Fruit fly (Drosophila melanogaster) whole organism, embryonic: Measurements from ENCODE around the gene galene.

Experiments
- Aef1 ChIP-seq: fragments of 200-800 bp; sonication (Bioruptor generic); IDR thresholded peaks from 3 replicates; pipeline ENCODE4 v1.3.6; 2022; ENCODE audit warnings: missing biosample characterization, missing genetic modification characterization
- Blimp-1 ChIP-seq: fragments of 200-800 bp; sonication (Bioruptor generic); optimal IDR thresholded peaks from 3 replicates; lab custom pipeline; 2018; ENCODE audit warnings: missing biosample characterization, missing genetic modification characterization, mild to moderate bottlenecking, moderate library complexity, missing genetic modification reagents
- CG12071 ChIP-seq: fragments of 200-800 bp; sonication (Bioruptor generic); optimal IDR thresholded peaks from 3 replicates; lab custom pipeline; 2018; ENCODE audit warnings: missing biosample characterization, mild to moderate bottlenecking, missing genetic modification characterization
- CG12104 ChIP-seq: fragments of 200-800 bp; sonication (Bioruptor generic); optimal IDR thresholded peaks from 3 replicates; lab custom pipeline; 2016; ENCODE audit warnings: missing biosample characterization, missing genetic modification characterization
- CG12942 ChIP-seq: fragments of 200-800 bp; sonication (Bioruptor generic); optimal IDR thresholded peaks from 3 replicates; lab custom pipeline; 2016; ENCODE audit warnings: missing biosample characterization, missing genetic modification characterization
- CG13296 ChIP-seq: fragments of 200-800 bp; sonication (Bioruptor generic); optimal IDR thresholded peaks from 3 replicates; lab custom pipeline; 2018; ENCODE audit warnings: missing biosample characterization, mild to moderate bottlenecking, missing genetic modification characterization
- CG13424 ChIP-seq: fragments of 200-800 bp; sonication (Bioruptor generic); optimal IDR thresholded peaks from 2 replicates; lab custom pipeline; 2019; ENCODE audit warnings: missing biosample characterization, mild to moderate bottlenecking, missing genetic modification characterization, moderate library complexity
- CG14014 ChIP-seq: fragments of 200-800 bp; sonication (Bioruptor generic); IDR thresholded peaks from 2 replicates; pipeline ENCODE4 v1.3.6; 2022; ENCODE audit warnings: missing biosample characterization, missing genetic modification characterization
- CG14965 ChIP-seq: fragments of 200-800 bp; sonication (Bioruptor generic); optimal IDR thresholded peaks from 2 replicates; lab custom pipeline; 2016; ENCODE audit warnings: missing biosample characterization, missing genetic modification characterization, borderline replicate concordance
- CG15269 ChIP-seq: fragments of 200-800 bp; sonication (Bioruptor generic); optimal IDR thresholded peaks from 2 replicates; lab custom pipeline; 2018; ENCODE audit warnings: missing biosample characterization, mild to moderate bottlenecking, missing genetic modification characterization, moderate library complexity
- CG16779 ChIP-seq: fragments of 200-800 bp; sonication (Bioruptor generic); IDR thresholded peaks from 2 replicates; pipeline ENCODE4 v1.3.6; 2022; ENCODE audit warnings: missing biosample characterization, missing genetic modification characterization
- CG16863 ChIP-seq: fragments of 200-800 bp; sonication (Bioruptor generic); optimal IDR thresholded peaks from 3 replicates; lab custom pipeline; 2016; ENCODE audit warnings: missing biosample characterization, missing genetic modification characterization
- CG17359 ChIP-seq: fragments of 200-800 bp; sonication (Bioruptor generic); optimal IDR thresholded peaks from 3 replicates; lab custom pipeline; 2018; ENCODE audit warnings: missing biosample characterization, mild to moderate bottlenecking, missing genetic modification characterization, moderate library complexity
- CG31441 ChIP-seq: fragments of 200-800 bp; sonication (Bioruptor generic); IDR thresholded peaks from 2 replicates; pipeline ENCODE4 v1.3.6; 2022; ENCODE audit warnings: missing biosample characterization, missing genetic modification characterization
- CG7271 ChIP-seq: fragments of 200-800 bp; sonication (Bioruptor generic); optimal IDR thresholded peaks from 2 replicates; lab custom pipeline; 2018; ENCODE audit warnings: missing biosample characterization, mild to moderate bottlenecking, missing genetic modification characterization, moderate library complexity
- CG7372 ChIP-seq: fragments of 200-800 bp; sonication (Bioruptor generic); IDR thresholded peaks from 2 replicates; pipeline ENCODE4 v1.3.6; 2022; ENCODE audit warnings: missing biosample characterization, missing genetic modification characterization
- CG7839 ChIP-seq: fragments of 200-800 bp; sonication (Bioruptor generic); optimal IDR thresholded peaks from 3 replicates; lab custom pipeline; 2018; ENCODE audit warnings: missing biosample characterization, mild to moderate bottlenecking, missing genetic modification characterization, moderate library complexity
- CoRest ChIP-seq: fragments of 200-800 bp; sonication (Bioruptor generic); optimal IDR thresholded peaks from 3 replicates; lab custom pipeline; 2018; ENCODE audit warnings: missing biosample characterization, mild to moderate bottlenecking, missing genetic modification characterization, moderate library complexity
- D19A ChIP-seq: fragments of 200-800 bp; optimal IDR thresholded peaks from 3 replicates; lab custom pipeline; 2019; ENCODE audit warnings: missing biosample characterization, mild to moderate bottlenecking, missing genetic modification characterization, moderate library complexity
- Doc2 ChIP-seq: fragments of 200-800 bp; sonication (Bioruptor generic); IDR thresholded peaks from 2 replicates; pipeline ENCODE4 v1.3.6; 2022; ENCODE audit warnings: missing biosample characterization, missing genetic modification characterization
- Doc3 ChIP-seq: fragments of 200-800 bp; sonication (Bioruptor generic); IDR thresholded peaks from 3 replicates; pipeline ENCODE4 v1.3.6; 2022; ENCODE audit warnings: missing biosample characterization, missing genetic modification characterization; ENCODE audit not compliant: partially characterized antibody
- Fer1 ChIP-seq: fragments of 200-800 bp; sonication (Bioruptor generic); optimal IDR thresholded peaks from 2 replicates; lab custom pipeline; 2017; ENCODE audit warnings: missing biosample characterization, mild to moderate bottlenecking, missing genetic modification characterization
- Fer3 ChIP-seq: fragments of 200-800 bp; sonication (Bioruptor generic); optimal IDR thresholded peaks from 2 replicates; lab custom pipeline; 2018; ENCODE audit warnings: missing biosample characterization, mild to moderate bottlenecking, missing genetic modification characterization, moderate library complexity
- Hand ChIP-seq: fragments of 200-800 bp; sonication (Bioruptor generic); optimal IDR thresholded peaks from 2 replicates; lab custom pipeline; 2017; ENCODE audit warnings: mild to moderate bottlenecking, missing biosample characterization, missing genetic modification reagents, missing genetic modification characterization
- Hr51 ChIP-seq, 2 experiments: fragments of 200-800 bp; sonication (Bioruptor generic); optimal IDR thresholded peaks; 2 replicates in 1 of 2; 3 replicates in 1 of 2; lab custom pipeline; 2016 to 2018; ENCODE audit warnings: missing biosample characterization in 2 of 2, missing genetic modification characterization in 2 of 2, mild to moderate bottlenecking in 1 of 2, moderate library complexity in 1 of 2
- Meics ChIP-seq: fragments of 200-800 bp; sonication (Bioruptor generic); optimal IDR thresholded peaks from 2 replicates; lab custom pipeline; 2017; ENCODE audit warnings: missing biosample characterization, mild to moderate bottlenecking, missing genetic modification characterization
- Nf-YB ChIP-seq: fragments of 200-800 bp; sonication (Bioruptor generic); optimal IDR thresholded peaks from 3 replicates; lab custom pipeline; 2019; ENCODE audit warnings: missing biosample characterization, mild to moderate bottlenecking, missing genetic modification characterization, moderate library complexity
- Nf-YC ChIP-seq: fragments of 200-800 bp; optimal IDR thresholded peaks from 3 replicates; lab custom pipeline; 2019; ENCODE audit warnings: missing biosample characterization, mild to moderate bottlenecking, missing genetic modification characterization, moderate library complexity
- Pdp1 ChIP-seq, 2 experiments: fragments of 200-800 bp; sonication (Bioruptor generic); optimal IDR thresholded peaks; 3 replicates each; lab custom pipeline; 2016; ENCODE audit warnings: missing biosample characterization in 2 of 2, missing genetic modification characterization in 2 of 2, mild to moderate bottlenecking in 1 of 2, moderate library complexity in 1 of 2
- Ssrp ChIP-seq: fragments of 200-800 bp; sonication (Bioruptor generic); optimal IDR thresholded peaks from 2 replicates; lab custom pipeline; 2018; ENCODE audit warnings: missing biosample characterization, mild to moderate bottlenecking, missing genetic modification characterization, moderate library complexity
- Trl ChIP-seq, 3 experiments: fragments of >200 bp in 2 of 3; fragments of 200-800 bp in 1 of 3; sonication (Bioruptor generic) in 1 of 3; optimal IDR thresholded peaks; 2 replicates in 1 of 3; 3 replicates in 2 of 3; lab custom pipeline; 2016 to 2017; ENCODE audit warnings: missing biosample characterization in 1 of 3, missing genetic modification characterization in 1 of 3
- Vsx1 ChIP-seq: fragments of 200-800 bp; sonication (Bioruptor generic); optimal IDR thresholded peaks from 2 replicates; lab custom pipeline; 2017; ENCODE audit warnings: missing biosample characterization, mild to moderate bottlenecking, missing genetic modification characterization, missing genetic modification reagents
- YL-1 ChIP-seq: fragments of 200-800 bp; sonication (Bioruptor generic); optimal IDR thresholded peaks from 3 replicates; lab custom pipeline; 2017; ENCODE audit warnings: missing biosample characterization, mild to moderate bottlenecking, missing genetic modification characterization
- ab ChIP-seq: fragments of 200-800 bp; sonication (Bioruptor generic); optimal IDR thresholded peaks from 2 replicates; lab custom pipeline; 2016; ENCODE audit warnings: missing biosample characterization, missing genetic modification characterization
- aop ChIP-seq: fragments of 200-800 bp; sonication (Bioruptor generic); IDR thresholded peaks from 2 replicates; pipeline ENCODE4 v1.3.6; 2022; ENCODE audit warnings: missing biosample characterization, missing genetic modification characterization
- croc ChIP-seq: fragments of 200-800 bp; sonication (Bioruptor generic); conservative IDR thresholded peaks from 3 replicates; pipeline ENCODE4 v1.3.6; 2022; ENCODE audit warnings: missing biosample characterization, missing genetic modification characterization
- disco-r ChIP-seq: fragments of 200-800 bp; sonication (Bioruptor generic); optimal IDR thresholded peaks from 2 replicates; lab custom pipeline; 2016; ENCODE audit warnings: missing biosample characterization, missing genetic modification characterization
- dmrt99B ChIP-seq: fragments of 200-800 bp; sonication (Bioruptor generic); optimal IDR thresholded peaks from 2 replicates; lab custom pipeline; 2018; ENCODE audit warnings: missing biosample characterization, mild to moderate bottlenecking, missing genetic modification characterization, moderate library complexity
- fd96Cb ChIP-seq: fragments of 200-800 bp; sonication (Bioruptor generic); optimal IDR thresholded peaks from 2 replicates; lab custom pipeline; 2018; ENCODE audit warnings: missing biosample characterization, mild to moderate bottlenecking, missing genetic modification characterization, moderate library complexity
- gce ChIP-seq: fragments of 200-800 bp; sonication (Bioruptor generic); IDR thresholded peaks from 3 replicates; pipeline ENCODE4 v1.3.6; 2022; ENCODE audit warnings: missing biosample characterization, missing genetic modification characterization
- ham ChIP-seq: fragments of 200-800 bp; sonication (Bioruptor generic); IDR thresholded peaks from 2 replicates; pipeline ENCODE4 v1.3.6; 2022; ENCODE audit warnings: missing biosample characterization, missing genetic modification characterization
- lab ChIP-seq: fragments of 200-800 bp; sonication (Bioruptor generic); optimal IDR thresholded peaks from 3 replicates; lab custom pipeline; 2017; ENCODE audit warnings: missing biosample characterization, missing genetic modification characterization, mild to moderate bottlenecking, moderate library complexity, missing genetic modification reagents
- pan ChIP-seq, 4 experiments: fragments of >200 bp in 3 of 4; fragments of 200-800 bp in 1 of 4; sonication (Bioruptor generic) in 1 of 4; optimal IDR thresholded peaks in 3 of 4; IDR thresholded peaks in 1 of 4; 2 replicates each; pipeline versions ENCODE4 v1.3.6 to Lab custom; 2017 to 2022; ENCODE audit warnings: missing biosample characterization in 2 of 4, missing genetic modification characterization in 2 of 4, mixed read lengths in 1 of 4
- scrt ChIP-seq: fragments of 200-800 bp; sonication (Bioruptor generic); optimal IDR thresholded peaks from 2 replicates; lab custom pipeline; 2018; ENCODE audit warnings: missing biosample characterization, mild to moderate bottlenecking, missing genetic modification characterization, moderate library complexity
- sens ChIP-seq: fragments of 200-800 bp; sonication (Bioruptor generic); peaks from one replicate; lab custom pipeline; 2016; ENCODE audit warnings: missing biosample characterization, missing genetic modification characterization
- tap ChIP-seq: fragments of 200-800 bp; optimal IDR thresholded peaks from 3 replicates; lab custom pipeline; 2019; ENCODE audit warnings: missing biosample characterization, mild to moderate bottlenecking, missing genetic modification characterization, moderate library complexity

The galene gene

DNA sequence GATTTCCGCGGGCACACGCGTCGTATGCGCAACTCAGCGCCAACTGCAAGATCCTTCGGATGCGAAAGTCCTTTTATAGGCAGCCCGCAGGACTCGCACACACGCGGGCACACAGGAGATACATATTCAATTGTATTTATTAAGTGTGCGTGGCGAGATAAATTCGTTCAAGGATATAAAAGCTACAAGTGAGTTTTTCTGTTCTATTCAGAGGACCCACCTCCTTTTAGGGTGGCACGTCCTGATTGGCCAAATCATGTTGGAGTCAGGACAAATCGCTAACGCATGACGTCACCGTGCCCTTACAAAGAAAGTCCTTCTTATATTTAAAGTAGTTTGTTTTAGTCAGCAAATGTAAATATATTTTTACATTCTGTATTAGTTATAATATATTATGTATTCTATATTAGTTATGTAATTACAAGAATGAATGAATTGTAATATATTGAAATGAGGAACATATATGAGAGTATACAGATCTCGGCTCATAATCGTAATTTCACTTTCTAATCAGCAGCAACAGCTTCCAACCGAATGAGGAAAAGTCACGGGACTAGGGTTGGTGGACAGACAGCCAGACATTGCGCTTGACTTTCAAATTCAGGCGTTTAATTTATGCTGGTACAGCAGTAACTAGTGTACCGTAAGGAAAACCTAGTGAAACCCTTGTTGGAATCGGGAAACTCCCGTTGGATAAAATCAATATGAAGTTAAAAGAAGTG is 42.2 kb upstream of the galene start, which contains the start of gene Trhn (continued):
- TF ChIP-seq CG13424 (tag; lab: Kevin White, UChicago): peak; percentile 36
- no peak for TF ChIP-seq Trl (optimal IDR thresholded peaks at IDR 0.05; lab: Kevin White, UChicago)
- no peak for TF ChIP-seq Trl (GFP tag; optimal IDR thresholded peaks at IDR 0.05; lab: Kevin White, UChicago)
- peak; percentile 58 for TF ChIP-seq sens (GFP tag; lab: Kevin White, UChicago)
- no peak for TF ChIP-seq fd96Cb (tag; lab: Kevin White, UChicago)
- TF ChIP-seq CG7839: peak; percentile 29
- peak; percentile 31 for TF ChIP-seq Meics
- no peak for TF ChIP-seq ab (GFP tag; lab: Kevin White, UChicago)
- TF ChIP-seq ham (GFP tag; lab: Robert Waterston, UW): no peak
- TF ChIP-seq CG31441: 0 out of 2 replicates have a peak, but pooled peaks have one; percentile 23
- peak; percentile 18 for TF ChIP-seq tap (tag; lab: Kevin White, UChicago)
- TF ChIP-seq Nf-YC: peak; percentile 83
- TF ChIP-seq CG17359 (tag; lab: Kevin White, UChicago): peak; percentile 36
- TF ChIP-seq Pdp1 (GFP tag; optimal IDR thresholded peaks at IDR 0.05; lab: Kevin White, UChicago): no peak
- no peak for TF ChIP-seq CG14965
- peak; percentile 60 for TF ChIP-seq scrt (GFP tag; lab: Kevin White, UChicago)
- no peak for TF ChIP-seq YL-1 (GFP tag; lab: Kevin White, UChicago)
- no peak for TF ChIP-seq Ssrp (tag; lab: Kevin White, UChicago)
- peak; percentile 47 for TF ChIP-seq dmrt99B (tag; lab: Kevin White, UChicago)
- peak; percentile 24 for TF ChIP-seq Nf-YB (GFP tag; lab: Kevin White, UChicago)
- no peak for TF ChIP-seq CG16779 (GFP tag; lab: Robert Waterston, UW)
- no peak for TF ChIP-seq CG12071 (GFP tag; lab: Kevin White, UChicago)
- no peak for TF ChIP-seq Hand (GFP tag; lab: Kevin White, UChicago)
- TF ChIP-seq Fer1 (GFP tag; lab: Kevin White, UChicago): peak; percentile 38
- TF ChIP-seq Doc3 (GFP tag; lab: Robert Waterston, UW): no peak
- TF ChIP-seq disco-r (GFP tag; lab: Kevin White, UChicago): no peak
- TF ChIP-seq D19A (tag; lab: Kevin White, UChicago): peak; percentile 76
- TF ChIP-seq pan (optimal IDR thresholded peaks at IDR 0.05; lab: Kevin White, UChicago): no peak
- TF ChIP-seq pan (GFP tag; optimal IDR thresholded peaks at IDR 0.05 in 1 of 2, IDR thresholded peaks at IDR 0.05 in 1 of 2): peak in 1 of 2 experiments; percentile 15
- TF ChIP-seq CG15269: peak; percentile 7
- TF ChIP-seq croc: no peak
- TF ChIP-seq Doc2 (GFP tag; lab: Robert Waterston, UW): no peak
- TF ChIP-seq CG16863 (GFP tag; lab: Kevin White, UChicago): no peak
- TF ChIP-seq Vsx1 (GFP tag; lab: Kevin White, UChicago): no peak
- TF ChIP-seq CG7372: no peak
- TF ChIP-seq Fer3 (tag; lab: Kevin White, UChicago): peak; percentile 21
- peak; percentile 10 for TF ChIP-seq CoRest
- TF ChIP-seq CG7271: no peak
- peak; percentile 26 for TF ChIP-seq CG13296 (GFP tag; lab: Kevin White, UChicago)
- peak; percentile 11 for TF ChIP-seq Blimp-1
- no peak for TF ChIP-seq aop (GFP tag; lab: Robert Waterston, UW)
- TF ChIP-seq gce (GFP tag; lab: Robert Waterston, UW): no peak
- peak; percentile 57 for TF ChIP-seq lab
- no peak for TF ChIP-seq CG12942 (GFP tag; lab: Kevin White, UChicago)
- TF ChIP-seq CG14014 (GFP tag; lab: Robert Waterston, UW): 0 out of 2 replicates have a peak, but pooled peaks have one; percentile 16
- no peak for TF ChIP-seq CG12104
- TF ChIP-seq Hr51 (GFP tag; optimal IDR thresholded peaks at IDR 0.05; lab: Kevin White, UChicago): peak in 1 of 2 experiments; percentile 41
- no peak for TF ChIP-seq Aef1 (GFP tag; lab: Robert Waterston, UW)
